Worm (Caenorhabditis elegans): ENCODE measurements around the gene srj-29.

DNA sequence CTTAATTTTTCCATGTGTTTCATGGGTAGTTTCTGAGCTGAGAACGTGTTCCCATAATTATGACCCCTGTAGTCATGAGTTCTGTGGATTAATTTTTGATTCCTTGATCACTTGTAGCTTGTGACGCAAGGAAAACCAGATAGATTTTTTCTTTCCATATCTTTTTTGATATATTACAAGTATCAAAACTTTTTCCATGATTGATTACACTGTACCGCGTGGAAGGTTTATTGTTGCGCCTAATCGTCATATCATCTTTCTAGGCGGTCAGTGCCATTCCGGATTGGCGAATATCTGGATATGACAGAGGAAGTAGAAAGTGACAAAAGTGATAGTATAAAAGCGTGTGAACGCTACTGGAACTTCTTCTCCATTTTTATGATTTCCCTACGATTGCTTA is 28.9 kb upstream of the srj-29 start, which contains the start of gene ZK285.2:
- no peak for TF ChIP-seq nhr-47 (tag; optimal IDR thresholded peaks at IDR 0.05)
- no peak for TF ChIP-seq jun-1 (tag; optimal IDR thresholded peaks at IDR 0.05)
- no peak for TF ChIP-seq ces-1 (GFP tag; optimal IDR thresholded peaks at IDR 0.05)
- no peak for TF ChIP-seq lin-35 (GFP tag; optimal IDR thresholded peaks at IDR 0.05)
- no peak for TF ChIP-seq nhr-12 (tag; optimal IDR thresholded peaks at IDR 0.05)
- no peak for TF ChIP-seq aly-2 (tag; optimal IDR thresholded peaks at IDR 0.05)
- no peak for TF ChIP-seq pax-3 (tag; optimal IDR thresholded peaks at IDR 0.05)
- no peak for TF ChIP-seq lsy-2 (tag; optimal IDR thresholded peaks at IDR 0.05)
- TF ChIP-seq blmp-1 (tag; optimal IDR thresholded peaks at IDR 0.05), result peak; percentile 31
- TF ChIP-seq unc-62 (GFP tag; optimal IDR thresholded peaks at IDR 0.05), result no peak
- no peak for TF ChIP-seq nhr-71 (tag; optimal IDR thresholded peaks at IDR 0.05)
- TF ChIP-seq skn-1 (tag; optimal IDR thresholded peaks at IDR 0.05), result no peak
- TF ChIP-seq ztf-11 (tag; optimal IDR thresholded peaks at IDR 0.05), result no peak
- no peak for TF ChIP-seq ceh-88 (GFP tag; IDR thresholded peaks at IDR 0.05)

Measured in whole organism, L1 larva.